Worm (Caenorhabditis elegans): ENCODE data around the gene C06A12.8.

DNA sequence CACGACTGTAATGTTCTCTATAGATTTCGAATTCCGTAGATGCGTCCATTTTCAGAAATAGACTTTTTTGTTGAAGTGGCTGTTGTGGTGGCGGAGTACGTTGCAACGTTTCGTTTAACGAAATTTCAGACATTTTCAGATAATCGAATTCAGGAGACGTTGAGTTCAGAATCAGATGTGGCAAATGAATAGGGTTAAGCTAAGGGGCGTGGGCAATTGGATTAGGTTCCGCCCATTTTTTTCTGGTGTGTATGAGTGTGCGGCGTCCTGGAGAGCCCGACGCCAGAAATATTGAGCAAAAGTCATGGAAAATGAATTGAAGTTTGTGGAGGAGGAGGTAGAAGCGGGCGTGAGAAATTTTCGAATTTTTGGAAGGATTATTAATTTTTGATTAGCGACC lies 23.8 kb upstream of the C06A12.8 start:
- no peak for TF ChIP-seq nhr-28 (tag; optimal IDR thresholded peaks at IDR 0.05)
- TF ChIP-seq ZK546.5 (tag; optimal IDR thresholded peaks at IDR 0.05): no peak
- TF ChIP-seq eor-1 (tag; optimal IDR thresholded peaks at IDR 0.05): no peak
- no peak for TF ChIP-seq ztf-11 (tag; optimal IDR thresholded peaks at IDR 0.05)
- TF ChIP-seq mdl-1 (tag; optimal IDR thresholded peaks at IDR 0.05): no peak
- TF ChIP-seq hmg-11 (tag; optimal IDR thresholded peaks at IDR 0.05): no peak
- no peak for TF ChIP-seq fkh-10 (GFP tag; optimal IDR thresholded peaks at IDR 0.05)
- no peak for TF ChIP-seq snpc-4 (tag; optimal IDR thresholded peaks at IDR 0.05)
- no peak for TF ChIP-seq zag-1 (tag; optimal IDR thresholded peaks at IDR 0.05)
- TF ChIP-seq skn-1 (tag; optimal IDR thresholded peaks at IDR 0.05): no peak
- TF ChIP-seq ceh-9 (tag; optimal IDR thresholded peaks at IDR 0.05): no peak

Measured in whole organism, L3 larva.